Worm (Caenorhabditis elegans) whole organism, L4/young adult: ENCODE data around the gene C44B7.5.

Experiments used
- W03F9.2 ChIP-seq: fragments of 150-350 bp; optimal IDR thresholded peaks from 2 replicates; lab custom pipeline; 2014; ENCODE audit warnings: missing biosample characterization, missing genetic modification characterization
- dao-5 ChIP-seq: sonication (generic microtip); optimal IDR thresholded peaks from 2 replicates; lab custom pipeline; 2016; ENCODE audit warnings: missing genotype, missing genetic modification characterization, moderate library complexity, missing compliant biosample characterization
- him-1 ChIP-seq: sonication (generic microtip); optimal IDR thresholded peaks from 2 replicates; lab custom pipeline; 2016; ENCODE audit warnings: missing genotype, missing genetic modification reagents, missing genetic modification characterization, missing compliant biosample characterization

ce11 chrII:6887319-6888005 lies 15.1 kb upstream of the C44B7.5 start, which contains the start of gene pmp-2:
- TF ChIP-seq dao-5 (tag; lab: Kevin White, UChicago) (no peak), him-1 (no peak), W03F9.2 (tag; lab: Kevin White, UChicago) (no peak)
